Worm (Caenorhabditis elegans): ENCODE measurements around the gene tcc-1.

tcc-1 gene

DNA sequence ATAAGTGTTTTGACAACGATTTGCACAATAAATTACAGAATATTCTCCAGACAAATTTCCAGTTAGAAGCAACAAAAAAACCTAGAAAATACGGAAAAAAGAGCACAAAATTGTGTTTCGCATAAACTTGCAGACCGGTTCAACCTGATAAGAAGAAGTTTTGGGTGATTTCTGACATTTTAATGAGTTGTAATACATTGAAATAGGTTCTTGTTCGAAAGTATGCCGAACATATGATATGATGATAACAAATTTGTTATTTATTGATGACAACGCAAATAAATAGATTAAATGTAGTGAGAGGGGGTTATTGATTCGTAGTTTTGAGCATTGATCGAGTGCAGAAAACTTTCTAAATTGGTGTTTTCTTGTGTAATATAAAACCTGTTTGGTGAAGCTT, 35.5 kb upstream of the tcc-1 start:
- no peak for TF ChIP-seq unc-98 (GFP tag; IDR thresholded peaks at IDR 0.05)
- TF ChIP-seq ceh-63 (GFP tag; optimal IDR thresholded peaks at IDR 0.05): no peak
- TF ChIP-seq lsy-2 (tag; optimal IDR thresholded peaks at IDR 0.05): no peak
- TF ChIP-seq sox-4 (tag; optimal IDR thresholded peaks at IDR 0.05): no peak
- TF ChIP-seq dpl-1 (GFP tag; optimal IDR thresholded peaks at IDR 0.05): no peak

- TF ChIP-seq ztf-4 (tag; optimal IDR thresholded peaks at IDR 0.05): no peak
- no peak for TF ChIP-seq unc-98 (GFP tag; IDR thresholded peaks at IDR 0.05)
- peak; percentile 12 for TF ChIP-seq elt-2 (tag; optimal IDR thresholded peaks at IDR 0.05)
- TF ChIP-seq mep-1 (tag; optimal IDR thresholded peaks at IDR 0.05): no peak
- TF ChIP-seq lin-15B (tag; optimal IDR thresholded peaks at IDR 0.05): no peak
- no peak for TF ChIP-seq nhr-237 (tag; optimal IDR thresholded peaks at IDR 0.05)
- no peak for TF ChIP-seq lir-3 (tag; optimal IDR thresholded peaks at IDR 0.05; ENCODE audit: poor library complexity)
- no peak for TF ChIP-seq rnt-1 (tag; optimal IDR thresholded peaks at IDR 0.05)
Measured at ce11 chrV:17888939-17889338, 33.1 kb upstream of the tcc-1 start, which contains the start of gene C06H5.6. TSS of gene C06H5.6 (minus strand) at chrV:17888984.

DNA sequence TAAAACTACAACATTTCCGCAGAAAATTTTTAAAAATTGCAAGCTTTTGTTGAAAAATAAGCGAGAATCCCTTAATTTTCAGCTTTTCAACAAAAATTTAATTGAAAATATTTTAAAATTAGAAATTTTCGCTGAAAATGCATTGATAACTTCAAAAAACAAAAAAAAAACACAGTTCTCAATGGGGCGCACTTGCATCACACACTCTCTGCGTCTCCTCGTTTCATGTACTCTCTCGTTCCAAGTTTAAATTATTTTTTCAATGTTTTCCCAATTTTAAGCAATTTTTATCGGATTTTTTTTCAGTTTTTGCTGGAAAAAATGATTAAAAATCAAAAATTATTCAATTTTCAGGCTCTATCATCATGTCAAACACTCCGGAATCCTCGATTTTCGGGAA, 15.3 kb upstream of the tcc-1 start, which contains the start of gene phf-14:
TSS of gene phf-14 (plus strand) at position 345 of the 400 bp plus-strand sequence.
- peak; percentile 69 to 71 for TF ChIP-seq efl-1 (optimal IDR thresholded peaks at IDR 0.05)
- peak; percentile 70 to 95 for TF ChIP-seq efl-1 (GFP tag; optimal IDR thresholded peaks at IDR 0.05 in 1 of 2)
- peak; percentile 65 for TF ChIP-seq lin-35 (GFP tag; optimal IDR thresholded peaks at IDR 0.05)
- TF ChIP-seq pax-3 (tag; optimal IDR thresholded peaks at IDR 0.05): no peak
- TF ChIP-seq ceh-88 (GFP tag; IDR thresholded peaks at IDR 0.05): no peak
- no peak for TF ChIP-seq unc-98 (GFP tag; IDR thresholded peaks at IDR 0.05)
- TF ChIP-seq xbp-1 (tag; optimal IDR thresholded peaks at IDR 0.05): peak; percentile 60
- peak; percentile 61 for TF ChIP-seq unc-130 (tag; optimal IDR thresholded peaks at IDR 0.05)
- TF ChIP-seq sox-4 (tag; optimal IDR thresholded peaks at IDR 0.05): no peak
- peak; percentile 48 to 69 (median 53) for TF ChIP-seq ceh-82 (tag; optimal IDR thresholded peaks at IDR 0.05)
- no peak for TF ChIP-seq aha-1 (tag; optimal IDR thresholded peaks at IDR 0.05)
- peak; percentile 22 for TF ChIP-seq blmp-1 (tag; optimal IDR thresholded peaks at IDR 0.05)
- TF ChIP-seq ets-5 (GFP tag; IDR thresholded peaks at IDR 0.05): no peak
- no peak for TF ChIP-seq nhr-28 (tag; optimal IDR thresholded peaks at IDR 0.05)
- no peak for TF ChIP-seq zip-4 (GFP tag; optimal IDR thresholded peaks at IDR 0.05)
- no peak for TF ChIP-seq ceh-90 (tag; optimal IDR thresholded peaks at IDR 0.05)
- TF ChIP-seq sptf-1 (tag; optimal IDR thresholded peaks at IDR 0.05): no peak
- TF ChIP-seq efl-3 (GFP tag; optimal IDR thresholded peaks at IDR 0.05): no peak
- TF ChIP-seq fkh-4 (tag; optimal IDR thresholded peaks at IDR 0.05; ENCODE audit: borderline replicate concordance): no peak
- TF ChIP-seq mep-1 (tag; optimal IDR thresholded peaks at IDR 0.05): peak; percentile 84
- no peak for TF ChIP-seq lin-14 (GFP tag; optimal IDR thresholded peaks at IDR 0.05)
- no peak for TF ChIP-seq mab-9 (GFP tag; IDR thresholded peaks at IDR 0.05)
- no peak for TF ChIP-seq lir-3 (tag; optimal IDR thresholded peaks at IDR 0.05; ENCODE audit: poor library complexity)
- no peak for TF ChIP-seq nhr-20 (tag; optimal IDR thresholded peaks at IDR 0.05)
- no peak for TF ChIP-seq swsn-7 (tag; optimal IDR thresholded peaks at IDR 0.05)
- TF ChIP-seq nhr-47 (tag; optimal IDR thresholded peaks at IDR 0.05): no peak
- TF ChIP-seq unc-86 (tag; optimal IDR thresholded peaks at IDR 0.05): peak; percentile 44
- peak; percentile 18 for TF ChIP-seq lin-13 (GFP tag; optimal IDR thresholded peaks at IDR 0.05)
- TF ChIP-seq alr-1 (tag; optimal IDR thresholded peaks at IDR 0.05; ENCODE audit: borderline replicate concordance): no peak
- no peak for TF ChIP-seq nhr-71 (tag; optimal IDR thresholded peaks at IDR 0.05)
- TF ChIP-seq F16B12.6 (tag; optimal IDR thresholded peaks at IDR 0.05): peak; percentile 2
- peak; percentile 73 for TF ChIP-seq snu-23 (GFP tag; optimal IDR thresholded peaks at IDR 0.05)
- no peak for TF ChIP-seq pqm-1 (tag; optimal IDR thresholded peaks at IDR 0.05)
- TF ChIP-seq egl-27 (tag; optimal IDR thresholded peaks at IDR 0.05): no peak
- no peak for TF ChIP-seq nhr-12 (tag; optimal IDR thresholded peaks at IDR 0.05)
- no peak for TF ChIP-seq fkh-10 (GFP tag; optimal IDR thresholded peaks at IDR 0.05)
- TF ChIP-seq sup-37 (GFP tag; optimal IDR thresholded peaks at IDR 0.05): no peak
- TF ChIP-seq ceh-8 (GFP tag; optimal IDR thresholded peaks at IDR 0.05): no peak
- TF ChIP-seq pag-3 (tag; optimal IDR thresholded peaks at IDR 0.05; ENCODE audit: borderline replicate concordance, insufficient read depth): no peak
- no peak for TF ChIP-seq aly-2 (tag; optimal IDR thresholded peaks at IDR 0.05)
- TF ChIP-seq irx-1 (tag; optimal IDR thresholded peaks at IDR 0.05): no peak

All from whole organism, L1 larva.